Worm (Caenorhabditis elegans): ENCODE measurements around the gene F45E1.1.

The F45E1.1 gene

ce11 chrX:7976400-7976799 is 27.1 kb upstream of the F45E1.1 start, which contains the start of gene F45E1.5:
TSS of gene F45E1.5 (plus strand) at chrX:7976700.
- no peak for TF ChIP-seq drap-1 (GFP tag; optimal IDR thresholded peaks at IDR 0.05)
- TF ChIP-seq sem-2 (GFP tag; optimal IDR thresholded peaks at IDR 0.05): no peak
- no peak for TF ChIP-seq cnd-1 (tag; optimal IDR thresholded peaks at IDR 0.05)
- no peak for TF ChIP-seq ceh-43 (GFP tag; optimal IDR thresholded peaks at IDR 0.05)
- TF ChIP-seq nhr-237 (tag; optimal IDR thresholded peaks at IDR 0.05): no peak
- TF ChIP-seq lsy-2 (tag; optimal IDR thresholded peaks at IDR 0.05): no peak
- no peak for TF ChIP-seq lin-32 (GFP tag; optimal IDR thresholded peaks at IDR 0.05)
- no peak for TF ChIP-seq nhr-76 (tag; optimal IDR thresholded peaks at IDR 0.05)
- no peak for TF ChIP-seq lin-13 (tag; optimal IDR thresholded peaks at IDR 0.05)
- TF ChIP-seq bed-3 (GFP tag; optimal IDR thresholded peaks at IDR 0.05): no peak
- TF ChIP-seq unc-62 (GFP tag; optimal IDR thresholded peaks at IDR 0.05): no peak
- TF ChIP-seq flh-1 (GFP tag; optimal IDR thresholded peaks at IDR 0.05): no peak
- TF ChIP-seq elt-1 (tag; optimal IDR thresholded peaks at IDR 0.05; ENCODE audit: borderline replicate concordance, insufficient read depth): no peak
- TF ChIP-seq ces-1 (GFP tag; optimal IDR thresholded peaks at IDR 0.05): no peak
- no peak for TF ChIP-seq ceh-39 (tag; optimal IDR thresholded peaks at IDR 0.05)
- no peak for TF ChIP-seq unc-120 (tag; optimal IDR thresholded peaks at IDR 0.05; ENCODE audit: poor library complexity, severe bottlenecking)
- TF ChIP-seq tbx-8 (GFP tag; optimal IDR thresholded peaks at IDR 0.05): no peak
- TF ChIP-seq nhr-2 (tag; optimal IDR thresholded peaks at IDR 0.05): no peak
- no peak for TF ChIP-seq mls-2 (tag; optimal IDR thresholded peaks at IDR 0.05)

ce11 chrX:7977452-7977851 is 26.0 kb upstream of the F45E1.1 start:
- TF ChIP-seq unc-62 (GFP tag; optimal IDR thresholded peaks at IDR 0.05): no peak
- no peak for TF ChIP-seq M03D4.4 (tag; optimal IDR thresholded peaks at IDR 0.05)
- no peak for TF ChIP-seq mep-1 (tag; optimal IDR thresholded peaks at IDR 0.05)

- TF ChIP-seq nhr-76 (tag; optimal IDR thresholded peaks at IDR 0.05): no peak
Observed at ce11 chrX:7982047-7982446, 21.4 kb upstream of the F45E1.1 start, which contains the start of gene his-71. TSS of gene his-71 (minus strand) at chrX:7982070.

ce11 chrX:7984742-7985141 is 18.7 kb upstream of the F45E1.1 start:
- no peak for TF ChIP-seq elt-1 (tag; optimal IDR thresholded peaks at IDR 0.05; ENCODE audit: borderline replicate concordance, insufficient read depth)
- no peak for TF ChIP-seq ztf-11 (tag; optimal IDR thresholded peaks at IDR 0.05)
- no peak for TF ChIP-seq bed-3 (GFP tag; optimal IDR thresholded peaks at IDR 0.05)
- no peak for TF ChIP-seq mab-5 (tag; optimal IDR thresholded peaks at IDR 0.05)
- no peak for TF ChIP-seq cnd-1 (tag; optimal IDR thresholded peaks at IDR 0.05)
- TF ChIP-seq nhr-76 (tag; optimal IDR thresholded peaks at IDR 0.05): no peak

ce11 chrX:7985495-7986029 is 17.9 kb upstream of the F45E1.1 start, which contains the start of gene F45E1.4:
TSS of gene F45E1.4 (plus strand) at chrX:7985979.
- TF ChIP-seq mep-1 (tag; optimal IDR thresholded peaks at IDR 0.05): no peak
- no peak for TF ChIP-seq ham-2 (GFP tag; optimal IDR thresholded peaks at IDR 0.05)
- no peak for TF ChIP-seq pha-4 (tag; optimal IDR thresholded peaks at IDR 0.05)
- no peak for TF ChIP-seq ces-1 (GFP tag; optimal IDR thresholded peaks at IDR 0.05)
- no peak for TF ChIP-seq flh-1 (GFP tag; optimal IDR thresholded peaks at IDR 0.05)
- TF ChIP-seq nhr-237 (tag; optimal IDR thresholded peaks at IDR 0.05): no peak
- TF ChIP-seq tbx-8 (GFP tag; optimal IDR thresholded peaks at IDR 0.05): no peak
- TF ChIP-seq unc-62 (GFP tag; optimal IDR thresholded peaks at IDR 0.05): no peak
- TF ChIP-seq elt-3 (tag; optimal IDR thresholded peaks at IDR 0.05): no peak
- TF ChIP-seq nhr-2 (tag; optimal IDR thresholded peaks at IDR 0.05): no peak

ce11 chrX:7986892-7987291 is 16.6 kb upstream of the F45E1.1 start:
- TF ChIP-seq elt-3 (tag; optimal IDR thresholded peaks at IDR 0.05) (no peak), ceh-83 (GFP tag; optimal IDR thresholded peaks at IDR 0.05) (no peak), hlh-1 (tag; optimal IDR thresholded peaks at IDR 0.05) (no peak), flh-1 (GFP tag; optimal IDR thresholded peaks at IDR 0.05) (no peak)

ce11 chrX:7988457-7988856 is 15.0 kb upstream of the F45E1.1 start:
- TF ChIP-seq sptf-1 (tag; optimal IDR thresholded peaks at IDR 0.05) (no peak), bed-3 (GFP tag; optimal IDR thresholded peaks at IDR 0.05) (no peak), mls-2 (tag; optimal IDR thresholded peaks at IDR 0.05) (no peak), ceh-43 (GFP tag; optimal IDR thresholded peaks at IDR 0.05) (no peak), nhr-12 (tag; optimal IDR thresholded peaks at IDR 0.05) (no peak), M03D4.4 (tag; optimal IDR thresholded peaks at IDR 0.05) (no peak), ztf-11 (tag; optimal IDR thresholded peaks at IDR 0.05) (no peak), ceh-83 (GFP tag; optimal IDR thresholded peaks at IDR 0.05) (no peak), blmp-1 (tag; optimal IDR thresholded peaks at IDR 0.05) (no peak), mab-5 (tag; optimal IDR thresholded peaks at IDR 0.05) (no peak), lin-32 (GFP tag; optimal IDR thresholded peaks at IDR 0.05) (no peak), lsy-2 (tag; optimal IDR thresholded peaks at IDR 0.05) (no peak), zip-8 (tag; optimal IDR thresholded peaks at IDR 0.05) (no peak), elt-3 (tag; optimal IDR thresholded peaks at IDR 0.05) (no peak), tbx-8 (GFP tag; optimal IDR thresholded peaks at IDR 0.05) (no peak), nhr-76 (tag; optimal IDR thresholded peaks at IDR 0.05) (no peak), unc-120 (tag; optimal IDR thresholded peaks at IDR 0.05; ENCODE audit: poor library complexity, severe bottlenecking) (no peak), unc-39 (tag; optimal IDR thresholded peaks at IDR 0.05) (no peak), pha-4 (tag; optimal IDR thresholded peaks at IDR 0.05) (no peak), drap-1 (GFP tag; optimal IDR thresholded peaks at IDR 0.05) (no peak)

Measured in whole organism, mixed stage, embryonic.